Fruit fly (Drosophila melanogaster) whole organism: Measurements from ENCODE around the gene Keap1.

Experiments used
- Dll ChIP-seq: fragments of >200 bp; optimal IDR thresholded peaks from 2 replicates; lab custom pipeline; 2017
- psq ChIP-seq: fragments of >200 bp; optimal IDR thresholded peaks from 2 replicates; lab custom pipeline; 2017

DNA sequence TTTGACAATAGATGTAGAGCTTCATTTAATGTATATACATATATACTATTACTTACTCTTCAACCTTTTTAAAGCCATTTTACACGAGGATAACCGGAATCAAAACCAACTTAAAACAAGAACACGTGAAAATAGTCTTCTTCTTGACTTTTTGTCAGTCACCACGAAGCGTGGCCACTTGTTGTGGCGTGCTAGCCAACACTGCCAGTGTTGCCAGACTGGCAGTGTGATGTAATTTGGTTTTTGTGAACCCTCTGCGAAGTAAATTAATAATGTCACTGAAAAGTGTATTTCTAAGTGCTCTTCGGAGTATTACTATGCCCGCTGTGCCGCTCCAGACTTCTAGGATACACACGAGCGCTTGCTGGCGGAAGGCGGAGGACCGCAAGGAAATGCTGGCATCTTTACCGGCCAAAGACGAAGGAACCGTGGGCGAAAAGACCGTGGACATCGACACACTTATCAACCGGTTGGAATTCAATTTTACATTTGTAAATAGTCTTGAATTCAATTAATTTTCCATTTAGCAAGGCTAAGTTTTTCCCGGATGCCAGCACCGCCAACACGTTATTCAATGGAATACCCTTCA is 7.1 kb downstream of the Keap1 start, which contains the start of the genes Ns1 and mRpS11:
- TF ChIP-seq psq (lab: Kevin White, UChicago) (no peak), Dll (lab: Kevin White, UChicago) (no peak)
